Fruit fly (Drosophila melanogaster) whole organism, prepupa: Measurements from ENCODE around the gene Pdp1.
A peak's percentile ranks its signal among the peaks of the same experiment; 100 is the strongest.

Experiments used
- CG10631 ChIP-seq: fragments of 200-800 bp; sonication (Bioruptor generic); optimal IDR thresholded peaks from 2 replicates; lab custom pipeline; 2016; ENCODE audit warnings: missing biosample characterization, missing genetic modification characterization
- CG11294 ChIP-seq: fragments of 200-800 bp; sonication (Bioruptor generic); IDR thresholded peaks from 2 replicates; pipeline ENCODE4 v1.3.6; 2022; ENCODE audit warnings: missing biosample characterization, missing genetic modification characterization
- CG15336 ChIP-seq: fragments of 200-800 bp; sonication (Bioruptor generic); IDR thresholded peaks from 2 replicates; pipeline ENCODE4 v1.3.6; 2022; ENCODE audit warnings: missing biosample characterization, missing genetic modification characterization
- CG31627 ChIP-seq: fragments of 200-800 bp; sonication (Bioruptor generic); optimal IDR thresholded peaks from 3 replicates; lab custom pipeline; 2016; ENCODE audit warnings: missing biosample characterization, missing genetic modification characterization
- CG3919 ChIP-seq: fragments of 200-800 bp; sonication (Bioruptor generic); optimal IDR thresholded peaks from 3 replicates; lab custom pipeline; 2016; ENCODE audit warnings: missing biosample characterization, missing genetic modification characterization
- CG4318 ChIP-seq: fragments of 200-800 bp; sonication (Bioruptor generic); optimal IDR thresholded peaks from 3 replicates; lab custom pipeline; 2017; ENCODE audit warnings: missing biosample characterization, mild to moderate bottlenecking, missing genetic modification characterization
- CG6163 ChIP-seq: fragments of 200-800 bp; sonication (Bioruptor generic); IDR thresholded peaks from 3 replicates; pipeline ENCODE4 v1.3.6; 2022; ENCODE audit warnings: missing biosample characterization, missing genetic modification characterization
- CG6808 ChIP-seq: fragments of 200-800 bp; sonication (Bioruptor generic); optimal IDR thresholded peaks from 3 replicates; lab custom pipeline; 2017; ENCODE audit warnings: missing biosample characterization, missing genetic modification characterization, mild to moderate bottlenecking, moderate library complexity, missing genetic modification reagents
- CG6854 ChIP-seq: fragments of 200-800 bp; sonication (Bioruptor generic); optimal IDR thresholded peaks from 2 replicates; lab custom pipeline; 2017; ENCODE audit warnings: missing biosample characterization, mild to moderate bottlenecking, missing genetic modification characterization
- CG8119 ChIP-seq: fragments of 200-800 bp; sonication (Bioruptor generic); IDR thresholded peaks from 3 replicates; pipeline ENCODE4 v1.3.6; 2022; ENCODE audit warnings: missing biosample characterization, missing genetic modification characterization
- CG8632 ChIP-seq: fragments of 200-800 bp; sonication (Bioruptor generic); optimal IDR thresholded peaks from 3 replicates; lab custom pipeline; 2016; ENCODE audit warnings: missing biosample characterization, missing genetic modification characterization
- CG9139 ChIP-seq: fragments of 200-800 bp; sonication (Bioruptor generic); optimal IDR thresholded peaks from 3 replicates; lab custom pipeline; 2017; ENCODE audit warnings: missing biosample characterization, mild to moderate bottlenecking, missing genetic modification characterization
- Eip78C ChIP-seq: fragments of 200-800 bp; sonication (Bioruptor generic); peaks from one replicate; lab custom pipeline; 2016; ENCODE audit warnings: missing biosample characterization, missing genetic modification characterization
- Eip93F ChIP-seq: fragments of 200-800 bp; sonication (Bioruptor generic); optimal IDR thresholded peaks from 2 replicates; lab custom pipeline; 2016; ENCODE audit warnings: missing biosample characterization, mild to moderate bottlenecking, missing genetic modification characterization
- Ets96B ChIP-seq: fragments of 200-800 bp; optimal IDR thresholded peaks from 2 replicates; lab custom pipeline; 2019; ENCODE audit warnings: missing biosample characterization, mild to moderate bottlenecking, missing genetic modification characterization, moderate library complexity
- Lpt ChIP-seq: fragments of 200-800 bp; sonication (Bioruptor generic); optimal IDR thresholded peaks from 3 replicates; lab custom pipeline; 2016; ENCODE audit warnings: missing biosample characterization, missing genetic modification characterization
- Met ChIP-seq: fragments of 200-800 bp; sonication (Bioruptor generic); optimal IDR thresholded peaks from 3 replicates; lab custom pipeline; 2016; ENCODE audit warnings: missing biosample characterization, missing genetic modification characterization
- OdsH ChIP-seq: fragments of 200-800 bp; sonication (Bioruptor generic); optimal IDR thresholded peaks from 3 replicates; lab custom pipeline; 2016; ENCODE audit warnings: missing biosample characterization, missing genetic modification characterization
- Sox102F ChIP-seq: fragments of 200-800 bp; sonication (Bioruptor generic); optimal IDR thresholded peaks from 2 replicates; lab custom pipeline; 2016; ENCODE audit warnings: missing biosample characterization, mild to moderate bottlenecking, missing genetic modification characterization
- achi ChIP-seq: fragments of 200-800 bp; sonication (Bioruptor generic); optimal IDR thresholded peaks from 3 replicates; lab custom pipeline; 2016; ENCODE audit warnings: missing biosample characterization, missing genetic modification characterization
- cyc ChIP-seq: fragments of 200-800 bp; sonication (Bioruptor generic); optimal IDR thresholded peaks from 3 replicates; lab custom pipeline; 2016; ENCODE audit warnings: missing biosample characterization, missing genetic modification characterization
- dsx ChIP-seq: fragments of 200-800 bp; optimal IDR thresholded peaks from 3 replicates; lab custom pipeline; 2019; ENCODE audit warnings: missing biosample characterization, mild to moderate bottlenecking, missing genetic modification characterization, moderate library complexity; ENCODE audit not compliant: poor library complexity, severe bottlenecking
- eg ChIP-seq: fragments of 200-800 bp; sonication (Bioruptor generic); IDR thresholded peaks from 3 replicates; pipeline ENCODE4 v1.3.6; 2022; ENCODE audit warnings: missing biosample characterization, missing genetic modification characterization
- esn ChIP-seq: fragments of 200-800 bp; sonication (Bioruptor generic); optimal IDR thresholded peaks from 2 replicates; lab custom pipeline; 2016; ENCODE audit warnings: missing biosample characterization, mild to moderate bottlenecking, missing genetic modification characterization, moderate library complexity
- fd85E ChIP-seq: fragments of 200-800 bp; sonication (Bioruptor generic); optimal IDR thresholded peaks from 3 replicates; lab custom pipeline; 2016; ENCODE audit warnings: missing biosample characterization, missing genetic modification characterization
- fkh ChIP-seq: fragments of 200-800 bp; sonication (Bioruptor generic); optimal IDR thresholded peaks from 3 replicates; lab custom pipeline; 2017; ENCODE audit warnings: missing biosample characterization, mild to moderate bottlenecking, missing genetic modification characterization, moderate library complexity
- lz ChIP-seq: fragments of 200-800 bp; sonication (Bioruptor generic); optimal IDR thresholded peaks from 3 replicates; lab custom pipeline; 2016; ENCODE audit warnings: missing biosample characterization, missing genetic modification characterization
- net ChIP-seq: fragments of 200-800 bp; sonication (Bioruptor generic); optimal IDR thresholded peaks from 3 replicates; lab custom pipeline; 2016; ENCODE audit warnings: missing biosample characterization, missing genetic modification characterization
- pdm3 ChIP-seq: fragments of 200-800 bp; sonication (Bioruptor generic); optimal IDR thresholded peaks from 3 replicates; lab custom pipeline; 2016; ENCODE audit warnings: missing biosample characterization, missing genetic modification characterization
- salr ChIP-seq, 2 experiments: fragments of 200-800 bp; sonication (Bioruptor generic); optimal IDR thresholded peaks; 3 replicates each; lab custom pipeline; 2016 to 2018; ENCODE audit warnings: missing biosample characterization in 2 of 2, missing genetic modification characterization in 2 of 2, mild to moderate bottlenecking in 1 of 2
- spab ChIP-seq: fragments of 200-800 bp; sonication (Bioruptor generic); optimal IDR thresholded peaks from 2 replicates; lab custom pipeline; 2017; ENCODE audit warnings: missing biosample characterization, mild to moderate bottlenecking, missing genetic modification characterization, missing genetic modification reagents
- ss ChIP-seq, 2 experiments: fragments of 200-800 bp; sonication (Bioruptor generic); optimal IDR thresholded peaks; 2 replicates in 1 of 2; 3 replicates in 1 of 2; lab custom pipeline; 2017 to 2018; ENCODE audit warnings: mild to moderate bottlenecking in 2 of 2, missing biosample characterization in 2 of 2, missing genetic modification characterization in 2 of 2, moderate library complexity in 1 of 2
- svp ChIP-seq: fragments of 200-800 bp; sonication (Bioruptor generic); peaks from one replicate; lab custom pipeline; 2016; ENCODE audit warnings: missing biosample characterization, missing genetic modification characterization
- vri ChIP-seq: fragments of 200-800 bp; sonication (Bioruptor generic); optimal IDR thresholded peaks from 3 replicates; lab custom pipeline; 2016; ENCODE audit warnings: missing biosample characterization, mild to moderate bottlenecking, missing genetic modification characterization

The Pdp1 gene

dm6 chr3L:7804406-7805327 is 62.5 kb downstream of the Pdp1 start:
- TF ChIP-seq OdsH (GFP tag; lab: Kevin White, UChicago) (no peak), dsx (peak; percentile 62), ss (GFP tag; optimal IDR thresholded peaks at IDR 0.05; lab: Kevin White, UChicago) (peak; percentile 50 to 65), lz (GFP tag; lab: Kevin White, UChicago) (no peak), esn (GFP tag; lab: Kevin White, UChicago) (peak; percentile 14), CG6808 (GFP tag; lab: Kevin White, UChicago) (peak; percentile 28), cyc (GFP tag; lab: Kevin White, UChicago) (no peak), Eip93F (no peak), spab (GFP tag; lab: Kevin White, UChicago) (no peak), pdm3 (no peak), svp (GFP tag; lab: Kevin White, UChicago) (peak; percentile 72), CG8119 (GFP tag; lab: Robert Waterston, UW) (peak; percentile 29; the same call in 1 of the 3 replicates), Ets96B (tag; lab: Kevin White, UChicago) (peak; percentile 4), CG31627 (GFP tag; lab: Kevin White, UChicago) (no peak), eg (peak; percentile 52; the same call in 2 of the 3 replicates), CG3919 (GFP tag; lab: Kevin White, UChicago) (no peak), CG4318 (no peak), Eip78C (GFP tag; lab: Kevin White, UChicago) (peak; percentile 64), CG10631 (GFP tag; lab: Kevin White, UChicago) (no peak), fd85E (peak; percentile 51), CG15336 (GFP tag; lab: Robert Waterston, UW) (peak; percentile 39; the same call in 1 of the 2 replicates), CG9139 (peak; percentile 59), fkh (GFP tag; lab: Kevin White, UChicago) (no peak), CG6854 (peak; percentile 3), achi (GFP tag; lab: Kevin White, UChicago) (peak; percentile 5), Lpt (GFP tag; lab: Kevin White, UChicago) (peak; percentile 9), Sox102F (GFP tag; lab: Kevin White, UChicago) (peak; percentile 18), vri (GFP tag; lab: Kevin White, UChicago) (peak; percentile 97), CG6163 (peak; percentile 45; the same call in 2 of the 3 replicates), net (GFP tag; lab: Kevin White, UChicago) (peak; percentile 1), salr (GFP tag; optimal IDR thresholded peaks at IDR 0.05; lab: Kevin White, UChicago) (peak in 1 of 2 experiments; percentile 6)

- TF ChIP-seq vri (GFP tag; lab: Kevin White, UChicago) (peak; percentile 82), fkh (GFP tag; lab: Kevin White, UChicago) (peak; percentile 52), svp (GFP tag; lab: Kevin White, UChicago) (peak; percentile 5), CG4318 (no peak), fd85E (no peak)
- TF ChIP-seq, all 60 proteins: peak for 3
Observed at dm6 chr3L:7801308-7801893, 65.8 kb downstream of the Pdp1 start.

DNA sequence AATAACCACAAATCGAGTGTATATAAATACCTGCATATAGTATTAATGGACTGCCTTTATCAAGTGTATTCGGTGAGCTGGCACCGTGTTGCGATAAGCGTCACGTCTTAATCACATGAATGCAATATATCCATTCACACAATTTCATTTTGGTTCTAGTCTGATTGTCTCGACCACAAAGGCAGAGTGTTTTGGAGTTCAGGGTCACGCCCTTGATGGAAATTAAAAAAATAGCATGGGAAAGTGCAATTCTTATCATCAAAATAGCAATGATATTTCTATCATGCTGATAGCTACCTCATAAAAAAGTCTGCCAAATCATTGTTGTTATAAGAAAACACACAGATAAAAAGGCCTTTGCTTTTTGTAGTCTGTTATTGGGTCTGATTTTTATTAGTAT is 74.4 kb downstream of the Pdp1 start:
- TF ChIP-seq svp (GFP tag; lab: Kevin White, UChicago) (peak; percentile 92), Met (GFP tag; lab: Kevin White, UChicago) (no peak), CG8632 (GFP tag; lab: Kevin White, UChicago) (no peak), Eip93F (peak; percentile 6), CG11294 (no peak)
